In genomic region chr3L:1856467-1857350, dm6 we compare ENCODE assay signal across 1 fruit fly cellular context.
TF ChIP-seq lines count a peak whose summit lies in the region.

TSS of gene CG12024 (plus strand) at chr3L:1857165.

TF ChIP-seq in whole organism, embryonic, 481 proteins besides CTCF, POLR2A, EP300 and RAD21 (continued from another document):
- TF ChIP-seq Abd-B (GFP tag; optimal IDR thresholded peaks at IDR 0.05; lab: Kevin White, UChicago) (peak; percentile 89), zfh1 (GFP tag; IDR thresholded peaks at IDR 0.05; lab: Robert Waterston, UW) (peak; percentile 39; the same call in 1 of the 3 replicates), HLH4C (GFP tag; IDR thresholded peaks at IDR 0.05; lab: Robert Waterston, UW; ENCODE audit: partially characterized antibody) (no peak), pho (GFP tag; optimal IDR thresholded peaks at IDR 0.05; lab: Kevin White, UChicago) (peak; percentile 84), chn (GFP tag; optimal IDR thresholded peaks at IDR 0.05; lab: Kevin White, UChicago) (peak; percentile 70), croc (GFP tag; conservative IDR thresholded peaks at IDR 0.05; lab: Robert Waterston, UW) (peak; percentile 13; the same call in 1 of the 3 replicates), CG32532 (GFP tag; IDR thresholded peaks at IDR 0.05; lab: Robert Waterston, UW) (peak; percentile 76), Fer3 (tag; optimal IDR thresholded peaks at IDR 0.05; lab: Kevin White, UChicago) (peak; percentile 71), hbn (GFP tag; IDR thresholded peaks at IDR 0.05; lab: Robert Waterston, UW; ENCODE audit: partially characterized antibody) (no peak), CG9437 (GFP tag; optimal IDR thresholded peaks at IDR 0.05; lab: Kevin White, UChicago) (peak; percentile 59), tgo (GFP tag; IDR thresholded peaks at IDR 0.05; lab: Robert Waterston, UW) (peak; percentile 56; the same call in 2 of the 3 replicates), aop (GFP tag; IDR thresholded peaks at IDR 0.05; lab: Robert Waterston, UW) (no peak), CG1529 (GFP tag; optimal IDR thresholded peaks at IDR 0.05; lab: Kevin White, UChicago) (no peak), repo (GFP tag; optimal IDR thresholded peaks at IDR 0.05; lab: Kevin White, UChicago) (peak; percentile 32), CG8478 (optimal IDR thresholded peaks at IDR 0.05; lab: Kevin White, UChicago) (no peak), NFAT (GFP tag; IDR thresholded peaks at IDR 0.05; lab: Robert Waterston, UW) (peak; percentile 65; the same call in 1 of the 2 replicates), CG6272 (GFP tag; IDR thresholded peaks at IDR 0.05; lab: Robert Waterston, UW) (peak; percentile 69), CG11723 (GFP tag; optimal IDR thresholded peaks at IDR 0.05; lab: Kevin White, UChicago) (no peak), Vsx1 (GFP tag; optimal IDR thresholded peaks at IDR 0.05; lab: Kevin White, UChicago) (no peak), maf-S (GFP tag; optimal IDR thresholded peaks at IDR 0.05; lab: Kevin White, UChicago) (peak; percentile 70), amos (GFP tag; IDR thresholded peaks at IDR 0.05; lab: Robert Waterston, UW; ENCODE audit: partially characterized antibody) (no peak), Rfx (GFP tag; IDR thresholded peaks at IDR 0.05; lab: Robert Waterston, UW) (peak; percentile 77), da (GFP tag; optimal IDR thresholded peaks at IDR 0.05; lab: Kevin White, UChicago) (no peak), CG4404 (GFP tag; IDR thresholded peaks at IDR 0.05; lab: Robert Waterston, UW) (peak; percentile 60), Opbp (GFP tag; IDR thresholded peaks at IDR 0.05; lab: Robert Waterston, UW; ENCODE audit: partially characterized antibody) (no peak), lilli (GFP tag; optimal IDR thresholded peaks at IDR 0.05; lab: Kevin White, UChicago) (peak; percentile 86), Bgb (GFP tag; IDR thresholded peaks at IDR 0.05; lab: Robert Waterston, UW; ENCODE audit: partially characterized antibody) (no peak), chm (GFP tag; IDR thresholded peaks at IDR 0.05; lab: Robert Waterston, UW) (0 out of 2 replicates have a peak, but pooled peaks have one; percentile 23), Hr78 (GFP tag; optimal IDR thresholded peaks at IDR 0.05; lab: Kevin White, UChicago) (no peak), sob (GFP tag; IDR thresholded peaks at IDR 0.05; lab: Robert Waterston, UW) (peak; percentile 78), CG11696 (GFP tag; IDR thresholded peaks at IDR 0.05; lab: Robert Waterston, UW) (no peak), otp (GFP tag; IDR thresholded peaks at IDR 0.05; lab: Robert Waterston, UW) (no peak), wor (GFP tag; IDR thresholded peaks at IDR 0.05; lab: Robert Waterston, UW) (no peak), CoRest (tag; optimal IDR thresholded peaks at IDR 0.05; lab: Kevin White, UChicago) (peak; percentile 91), cg (GFP tag; optimal IDR thresholded peaks at IDR 0.05; lab: Kevin White, UChicago) (no peak), CG31224 (GFP tag; IDR thresholded peaks at IDR 0.05; lab: Robert Waterston, UW) (peak; percentile 62)
TF ChIP-seq in whole organism, embryonic: peak in this region for 314.
